Worm (Caenorhabditis elegans) whole organism, midembryonic: ENCODE data around the gene srx-23.

Experiments
- cog-1 ChIP-seq: sonication (generic microtip); optimal IDR thresholded peaks from 2 replicates; lab custom pipeline; 2016; ENCODE audit warnings: missing genetic modification characterization, missing compliant biosample characterization
- flt-1 ChIP-seq: fragments of 200-800 bp; sonication (Bioruptor generic); IDR thresholded peaks from 2 replicates; pipeline ENCODE4 v1.3.6; 2022; ENCODE audit warnings: missing genetic modification characterization, missing compliant biosample characterization
- klf-2 ChIP-seq: fragments of 200-800 bp; sonication (Bioruptor generic); conservative IDR thresholded peaks from 2 replicates; pipeline ENCODE4 v1.3.6; 2022; ENCODE audit warnings: missing genetic modification reagents, missing genetic modification characterization, missing compliant biosample characterization
- ref-1 ChIP-seq: fragments of 200-800 bp; sonication (Bioruptor generic); conservative IDR thresholded peaks from 2 replicates; pipeline ENCODE4 v1.3.6; 2022; ENCODE audit warnings: missing genetic modification reagents, missing genetic modification characterization, missing compliant biosample characterization

DNA sequence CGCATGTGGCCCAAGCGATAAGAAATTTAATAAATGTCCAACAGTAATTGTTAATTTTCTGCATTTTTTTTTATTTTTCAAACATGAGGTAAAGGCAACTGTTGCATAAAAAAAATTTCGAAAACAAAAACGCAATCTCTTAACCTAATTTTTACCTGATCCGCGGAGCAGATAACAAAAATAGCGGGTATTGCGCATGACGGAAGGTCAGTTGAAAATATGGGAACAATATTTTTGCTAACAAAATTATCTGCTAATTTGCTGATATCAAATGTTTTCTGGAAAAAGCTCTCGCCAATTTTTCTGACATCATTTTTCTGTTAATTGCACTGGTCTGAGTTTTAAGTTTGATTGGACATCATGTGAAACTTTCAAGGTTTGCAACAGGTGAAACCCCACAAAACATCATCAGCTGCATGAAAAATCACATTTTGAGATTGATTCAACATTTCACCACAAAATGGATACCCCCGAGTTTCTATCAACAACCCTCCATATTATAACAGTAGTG lies 17.7 kb upstream of the srx-23 start, which contains the start of the genes F31F4.11 and srh-266:
- TF ChIP-seq flt-1 (GFP tag; lab: Robert Waterston, UW) (no peak), klf-2 (GFP tag; lab: Robert Waterston, UW) (no peak), cog-1 (tag; lab: Kevin White, UChicago) (no peak), ref-1 (GFP tag; lab: Robert Waterston, UW) (no peak)
